Worm (Caenorhabditis elegans) whole organism, L4 larva: Measurements from ENCODE around the gene M176.5.

Experiments used
- R02D3.7 ChIP-seq: fragments of 150-350 bp; sonication (generic microtip); optimal IDR thresholded peaks from 3 replicates; lab custom pipeline; 2014; ENCODE audit warnings: missing biosample characterization, missing genetic modification characterization
- ZK546.5 ChIP-seq, 2 experiments: sonication (generic microtip); optimal IDR thresholded peaks; 2 replicates each; lab custom pipeline; 2017; ENCODE audit warnings: missing biosample characterization in 2 of 2, missing genetic modification characterization in 2 of 2
- aly-2 ChIP-seq: sonication (generic microtip); optimal IDR thresholded peaks from 2 replicates; lab custom pipeline; 2018; ENCODE audit warnings: missing biosample characterization, missing genetic modification characterization
- ceh-28 ChIP-seq: fragments of 150-350 bp; optimal IDR thresholded peaks from 2 replicates; lab custom pipeline; 2014; ENCODE audit warnings: missing biosample characterization, missing genetic modification reagents, missing genetic modification characterization
- ces-1 ChIP-seq: fragments of 150-350 bp; sonication (generic microtip); optimal IDR thresholded peaks from 4 replicates; lab custom pipeline; 2014; ENCODE audit warnings: missing biosample characterization, missing genetic modification reagents, missing genetic modification characterization
- dmd-9 ChIP-seq: fragments of 200-800 bp; sonication (Bioruptor generic); IDR thresholded peaks from 2 replicates; pipeline ENCODE4 v1.3.6; 2022; ENCODE audit warnings: missing genetic modification reagents, missing genetic modification characterization, missing compliant biosample characterization
- gei-8 ChIP-seq: fragments of 200-800 bp; sonication (Bioruptor generic); optimal IDR thresholded peaks from 2 replicates; lab custom pipeline; 2018; ENCODE audit warnings: mild to moderate bottlenecking, missing genetic modification characterization, missing compliant biosample characterization
- nhr-11 ChIP-seq: fragments of 150-350 bp; optimal IDR thresholded peaks from 2 replicates; lab custom pipeline; 2014; ENCODE audit warnings: missing biosample characterization, missing genetic modification characterization
- nhr-237 ChIP-seq: sonication (generic microtip); optimal IDR thresholded peaks from 2 replicates; lab custom pipeline; 2017; ENCODE audit warnings: missing biosample characterization, missing genetic modification characterization
- pha-4 ChIP-seq, 2 experiments: fragments of 150-350 bp in 1 of 2; fragments of 200-800 bp in 1 of 2; sonication (Bioruptor generic) in 1 of 2; IDR thresholded peaks in 1 of 2; optimal IDR thresholded peaks in 1 of 2; 2 replicates each; pipeline versions ENCODE4 v1.3.6 to Lab custom; 2014 to 2022; ENCODE audit warnings: missing genetic modification characterization in 2 of 2, missing genetic modification reagents in 2 of 2, missing biosample characterization in 1 of 2, missing compliant biosample characterization in 1 of 2
- saeg-2 ChIP-seq: fragments of 200-800 bp; sonication (Bioruptor generic); IDR thresholded peaks from 2 replicates; pipeline ENCODE4 v1.3.6; 2022; ENCODE audit warnings: missing genetic modification reagents, missing genetic modification characterization, missing compliant biosample characterization
- sdz-12 ChIP-seq: fragments of 200-800 bp; sonication (Bioruptor generic); optimal IDR thresholded peaks from 2 replicates; lab custom pipeline; 2018; ENCODE audit warnings: mild to moderate bottlenecking, missing genetic modification characterization, missing compliant biosample characterization
- zag-1 ChIP-seq: fragments of 150-350 bp; optimal IDR thresholded peaks from 2 replicates; lab custom pipeline; 2014; ENCODE audit warnings: missing biosample characterization, missing genetic modification characterization
- ztf-11 ChIP-seq: fragments of 150-350 bp; optimal IDR thresholded peaks from 2 replicates; lab custom pipeline; 2014; ENCODE audit warnings: missing biosample characterization, missing genetic modification characterization

- TF ChIP-seq gei-8, result no peak
- no peak for TF ChIP-seq saeg-2
- TF ChIP-seq pha-4 (GFP tag; IDR thresholded peaks at IDR 0.05; lab: Robert Waterston, UW), result no peak
- TF ChIP-seq pha-4 (tag; optimal IDR thresholded peaks at IDR 0.05; lab: Kevin White, UChicago), result no peak
- no peak for TF ChIP-seq nhr-11 (tag; lab: Kevin White, UChicago)
- TF ChIP-seq nhr-237 (tag; lab: Kevin White, UChicago), result no peak
- TF ChIP-seq ces-1 (GFP tag; lab: Kevin White, UChicago), result no peak
- TF ChIP-seq R02D3.7 (tag; lab: Kevin White, UChicago), result no peak
- no peak for TF ChIP-seq aly-2 (tag; lab: Kevin White, UChicago)
- no peak for TF ChIP-seq ztf-11 (tag; lab: Kevin White, UChicago)
- no peak for TF ChIP-seq dmd-9 (GFP tag; lab: Robert Waterston, UW)
- no peak for TF ChIP-seq ZK546.5 (tag; optimal IDR thresholded peaks at IDR 0.05; lab: Kevin White, UChicago)
- TF ChIP-seq ceh-28 (tag; lab: Kevin White, UChicago), result no peak
- no peak for TF ChIP-seq sdz-12 (GFP tag; lab: Kevin White, UChicago)
- TF ChIP-seq zag-1 (tag; lab: Kevin White, UChicago), result no peak
These were observed 30.0 kb downstream of the M176.5 start, which contains the start of gene Y51B9A.9 for ce11 chrII:9397496-9397895.
